Fruit fly (Drosophila melanogaster) whole organism, embryonic: ENCODE measurements around the gene CG13384.

Experiments
- Antp ChIP-seq: fragments of 200-800 bp; sonication (Bioruptor generic); optimal IDR thresholded peaks from 3 replicates; lab custom pipeline; 2016; ENCODE audit warnings: missing biosample characterization, missing genetic modification characterization
- C15 ChIP-seq: fragments of 200-800 bp; sonication (Bioruptor generic); IDR thresholded peaks from 3 replicates; pipeline ENCODE4 v1.3.6; 2022; ENCODE audit warnings: missing biosample characterization, missing genetic modification characterization
- CG10979 ChIP-seq: fragments of 200-800 bp; sonication (Bioruptor generic); optimal IDR thresholded peaks from 2 replicates; lab custom pipeline; 2018; ENCODE audit warnings: missing biosample characterization, mild to moderate bottlenecking, missing genetic modification characterization, moderate library complexity
- CG11085 ChIP-seq: fragments of 200-800 bp; sonication (Bioruptor generic); IDR thresholded peaks from 2 replicates; pipeline ENCODE4 v1.3.6; 2022; ENCODE audit warnings: missing biosample characterization, missing genetic modification characterization
- CG11695 ChIP-seq: fragments of 200-800 bp; sonication (Bioruptor generic); IDR thresholded peaks from 3 replicates; pipeline ENCODE4 v1.3.6; 2022; ENCODE audit warnings: missing biosample characterization, missing genetic modification characterization
- CG12155 ChIP-seq: fragments of 200-800 bp; sonication (Bioruptor generic); optimal IDR thresholded peaks from 3 replicates; lab custom pipeline; 2016; ENCODE audit warnings: missing biosample characterization, missing genetic modification characterization
- CG13123 ChIP-seq: fragments of 200-800 bp; sonication (Bioruptor generic); optimal IDR thresholded peaks from 2 replicates; lab custom pipeline; 2016; ENCODE audit warnings: missing biosample characterization, missing genetic modification characterization
- CG13287 ChIP-seq: fragments of 200-800 bp; sonication (Bioruptor generic); IDR thresholded peaks from 2 replicates; pipeline ENCODE4 v1.3.6; 2022; ENCODE audit warnings: missing biosample characterization, missing genetic modification characterization; ENCODE audit not compliant: partially characterized antibody
- CG13296 ChIP-seq: fragments of 200-800 bp; sonication (Bioruptor generic); optimal IDR thresholded peaks from 3 replicates; lab custom pipeline; 2018; ENCODE audit warnings: missing biosample characterization, mild to moderate bottlenecking, missing genetic modification characterization
- CG1529 ChIP-seq: fragments of 200-800 bp; sonication (Bioruptor generic); optimal IDR thresholded peaks from 3 replicates; lab custom pipeline; 2018; ENCODE audit warnings: missing biosample characterization, missing genetic modification characterization
- CG15601 ChIP-seq: fragments of 200-800 bp; sonication (Bioruptor generic); optimal IDR thresholded peaks from 3 replicates; lab custom pipeline; 2019; ENCODE audit warnings: missing biosample characterization, mild to moderate bottlenecking, missing genetic modification characterization, moderate library complexity
- CG17829 ChIP-seq: fragments of 200-800 bp; optimal IDR thresholded peaks from 2 replicates; lab custom pipeline; 2019; ENCODE audit warnings: missing biosample characterization, mild to moderate bottlenecking, missing genetic modification characterization, moderate library complexity
- CG1792 ChIP-seq: fragments of 200-800 bp; sonication (Bioruptor generic); optimal IDR thresholded peaks from 2 replicates; lab custom pipeline; 2016; ENCODE audit warnings: missing biosample characterization, missing genetic modification characterization
- CG34224 ChIP-seq: fragments of 200-800 bp; sonication (Bioruptor generic); IDR thresholded peaks from 3 replicates; pipeline ENCODE4 v1.3.6; 2022; ENCODE audit warnings: missing biosample characterization, missing genetic modification characterization; ENCODE audit not compliant: partially characterized antibody
- CG3995 ChIP-seq: fragments of 200-800 bp; sonication (Bioruptor generic); optimal IDR thresholded peaks from 3 replicates; lab custom pipeline; 2016; ENCODE audit warnings: missing biosample characterization, missing genetic modification characterization
- CG6689 ChIP-seq: fragments of 200-800 bp; sonication (Bioruptor generic); IDR thresholded peaks from 2 replicates; pipeline ENCODE4 v1.3.6; 2022; ENCODE audit warnings: missing biosample characterization, missing genetic modification characterization
- CG6791 ChIP-seq: fragments of 200-800 bp; sonication (Bioruptor generic); IDR thresholded peaks from 3 replicates; pipeline ENCODE4 v1.3.6; 2022; ENCODE audit warnings: missing biosample characterization, missing genetic modification characterization; ENCODE audit not compliant: partially characterized antibody
- CG8924 ChIP-seq: fragments of 200-800 bp; optimal IDR thresholded peaks from 3 replicates; lab custom pipeline; 2019; ENCODE audit warnings: missing biosample characterization, mild to moderate bottlenecking, missing genetic modification characterization, moderate library complexity
- CkIIα-i1 ChIP-seq: fragments of 200-800 bp; sonication (Bioruptor generic); IDR thresholded peaks from 2 replicates; pipeline ENCODE4 v1.3.6; 2022; ENCODE audit warnings: missing biosample characterization, missing genetic modification characterization
- H2.0 ChIP-seq: fragments of 200-800 bp; sonication (Bioruptor generic); IDR thresholded peaks from 2 replicates; pipeline ENCODE4 v1.3.6; 2022; ENCODE audit warnings: missing biosample characterization, missing genetic modification characterization
- Hmx ChIP-seq: fragments of 200-800 bp; sonication (Bioruptor generic); optimal IDR thresholded peaks from 2 replicates; lab custom pipeline; 2016; ENCODE audit warnings: missing biosample characterization, missing genetic modification characterization
- MBD-R2 ChIP-seq: fragments of 200-800 bp; sonication (Bioruptor generic); IDR thresholded peaks from 2 replicates; pipeline ENCODE4 v1.3.6; 2022; ENCODE audit warnings: missing biosample characterization, missing genetic modification characterization
- Mad ChIP-seq: fragments of 200-800 bp; sonication (Bioruptor generic); optimal IDR thresholded peaks from 2 replicates; lab custom pipeline; 2016; ENCODE audit warnings: missing biosample characterization, missing genetic modification characterization
- Myb ChIP-seq: fragments of 200-800 bp; sonication (Bioruptor generic); optimal IDR thresholded peaks from 2 replicates; lab custom pipeline; 2016; ENCODE audit warnings: missing biosample characterization, missing genetic modification characterization
- Ptx1 ChIP-seq: fragments of 200-800 bp; sonication (Bioruptor generic); IDR thresholded peaks from 2 replicates; pipeline ENCODE4 v1.3.6; 2022; ENCODE audit warnings: missing biosample characterization, missing genetic modification characterization
- Sry-δ ChIP-seq: fragments of 200-800 bp; sonication (Bioruptor generic); optimal IDR thresholded peaks from 2 replicates; lab custom pipeline; 2016; ENCODE audit warnings: missing biosample characterization, missing genetic modification characterization
- Usf ChIP-seq: fragments of 200-800 bp; sonication (Bioruptor generic); optimal IDR thresholded peaks from 2 replicates; lab custom pipeline; 2017; ENCODE audit warnings: missing genotype, missing biosample characterization, missing genetic modification characterization
- ase ChIP-seq: fragments of 200-800 bp; sonication (Bioruptor generic); IDR thresholded peaks from 3 replicates; pipeline ENCODE4 v1.3.6; 2022; ENCODE audit warnings: missing biosample characterization, missing genetic modification characterization
- ash1 ChIP-seq: fragments of 200-800 bp; sonication (Bioruptor generic); optimal IDR thresholded peaks from 2 replicates; lab custom pipeline; 2018; ENCODE audit warnings: missing biosample characterization, mild to moderate bottlenecking, missing genetic modification characterization
- cad ChIP-seq: fragments of >200 bp; optimal IDR thresholded peaks from 2 replicates; lab custom pipeline; 2017; ENCODE audit warnings: missing biosample characterization, missing genetic modification characterization
- cato ChIP-seq: fragments of 200-800 bp; sonication (Bioruptor generic); optimal IDR thresholded peaks from 2 replicates; lab custom pipeline; 2016; ENCODE audit warnings: missing biosample characterization, missing genetic modification characterization, borderline replicate concordance
- ci ChIP-seq: fragments of 200-800 bp; sonication (Bioruptor generic); IDR thresholded peaks from 3 replicates; pipeline ENCODE4 v1.3.6; 2022; ENCODE audit warnings: missing biosample characterization, missing genetic modification characterization
- crol ChIP-seq: fragments of 200-800 bp; sonication (Bioruptor generic); IDR thresholded peaks from 2 replicates; pipeline ENCODE4 v1.3.6; 2022; ENCODE audit warnings: missing biosample characterization, missing genetic modification characterization
- dan ChIP-seq: fragments of 200-800 bp; sonication (Bioruptor generic); IDR thresholded peaks from 2 replicates; pipeline ENCODE4 v1.3.6; 2022; ENCODE audit warnings: missing biosample characterization, missing genetic modification characterization
- grau ChIP-seq: fragments of 200-800 bp; optimal IDR thresholded peaks from 3 replicates; lab custom pipeline; 2019; ENCODE audit warnings: missing biosample characterization, mild to moderate bottlenecking, missing genetic modification characterization, moderate library complexity
- hkb ChIP-seq, 2 experiments: fragments of 200-800 bp in 1 of 2; fragments of >200 bp in 1 of 2; sonication (Bioruptor generic) in 1 of 2; IDR thresholded peaks in 1 of 2; optimal IDR thresholded peaks in 1 of 2; 2 replicates each; pipeline versions ENCODE4 v1.3.6 to Lab custom; 2017 to 2022; ENCODE audit warnings: missing biosample characterization in 1 of 2, missing genetic modification characterization in 1 of 2
- hth ChIP-seq: fragments of >200 bp; optimal IDR thresholded peaks from 2 replicates; lab custom pipeline; 2017; ENCODE audit warnings: inconsistent platforms
- insv ChIP-seq, 2 experiments: fragments of 200-800 bp; sonication (Bioruptor generic); optimal IDR thresholded peaks; 3 replicates each; lab custom pipeline; 2016 to 2018; ENCODE audit warnings: missing biosample characterization in 2 of 2, missing genetic modification characterization in 2 of 2
- klu ChIP-seq: fragments of 200-800 bp; sonication (Bioruptor generic); IDR thresholded peaks from 2 replicates; pipeline ENCODE4 v1.3.6; 2022; ENCODE audit warnings: missing biosample characterization, missing genetic modification characterization
- lbe ChIP-seq: fragments of 200-800 bp; sonication (Bioruptor generic); optimal IDR thresholded peaks from 2 replicates; lab custom pipeline; 2016; ENCODE audit warnings: missing biosample characterization, mild to moderate bottlenecking, missing genetic modification characterization
- prd ChIP-seq, 3 experiments: fragments of >200 bp in 2 of 3; fragments of 200-800 bp in 1 of 3; sonication (Bioruptor generic) in 1 of 3; optimal IDR thresholded peaks in 2 of 3; IDR thresholded peaks in 1 of 3; 2 replicates in 2 of 3; 3 replicates in 1 of 3; pipeline versions ENCODE4 v1.3.6 to Lab custom; 2017 to 2022; ENCODE audit warnings: missing biosample characterization in 1 of 3, missing genetic modification characterization in 1 of 3
- slp2 ChIP-seq: fragments of 200-800 bp; sonication (Bioruptor generic); optimal IDR thresholded peaks from 2 replicates; lab custom pipeline; 2016; ENCODE audit warnings: missing biosample characterization, missing genetic modification characterization
- sr ChIP-seq: fragments of 200-800 bp; sonication (Bioruptor generic); IDR thresholded peaks from 3 replicates; pipeline ENCODE4 v1.3.6; 2022; ENCODE audit warnings: missing biosample characterization, missing genetic modification characterization
- tap ChIP-seq: fragments of 200-800 bp; optimal IDR thresholded peaks from 3 replicates; lab custom pipeline; 2019; ENCODE audit warnings: missing biosample characterization, mild to moderate bottlenecking, missing genetic modification characterization, moderate library complexity
- toy ChIP-seq: fragments of 200-800 bp; sonication (Bioruptor generic); IDR thresholded peaks from 2 replicates; pipeline ENCODE4 v1.3.6; 2022; ENCODE audit warnings: missing biosample characterization, missing genetic modification characterization
- trh ChIP-seq: fragments of 200-800 bp; sonication (Bioruptor generic); optimal IDR thresholded peaks from 2 replicates; lab custom pipeline; 2016; ENCODE audit warnings: missing biosample characterization, missing genetic modification characterization
- twi ChIP-seq: fragments of 200-800 bp; optimal IDR thresholded peaks from 2 replicates; lab custom pipeline; 2019; ENCODE audit warnings: missing biosample characterization, mild to moderate bottlenecking, missing genetic modification characterization, moderate library complexity
- wor ChIP-seq: fragments of 200-800 bp; sonication (Bioruptor generic); IDR thresholded peaks from 2 replicates; pipeline ENCODE4 v1.3.6; 2022; ENCODE audit warnings: missing biosample characterization, missing genetic modification characterization
- zf30C ChIP-seq: fragments of 200-800 bp; sonication (Bioruptor generic); optimal IDR thresholded peaks from 3 replicates; lab custom pipeline; 2018; ENCODE audit warnings: missing biosample characterization, mild to moderate bottlenecking, missing genetic modification characterization

CG13384 gene

dm6 chr2L:8364006-8364956, 20.0 kb upstream of the CG13384 start, which contains the start of the genes RpS13 and CSN8 (continued):
- TF ChIP-seq CG15601 (peak; percentile 31), grau (tag; lab: Kevin White, UChicago) (peak; percentile 7), prd (optimal IDR thresholded peaks at IDR 0.05; lab: Kevin White, UChicago) (no peak), prd (GFP tag; IDR thresholded peaks at IDR 0.05; lab: Robert Waterston, UW) (no peak), tap (tag; lab: Kevin White, UChicago) (peak; percentile 11), klu (GFP tag; lab: Robert Waterston, UW) (no peak), Myb (GFP tag; lab: Kevin White, UChicago) (peak; percentile 29), lbe (no peak), CG17829 (tag; lab: Kevin White, UChicago) (peak; percentile 60), Usf (GFP tag; lab: Kevin White, UChicago) (no peak), Antp (GFP tag; lab: Kevin White, UChicago) (no peak), CG1792 (GFP tag; lab: Kevin White, UChicago) (no peak), CG13287 (GFP tag; lab: Robert Waterston, UW) (peak; percentile 96), dan (no peak), CG3995 (GFP tag; lab: Kevin White, UChicago) (peak; percentile 81), Mad (GFP tag; lab: Kevin White, UChicago) (no peak), CG34224 (peak; percentile 93), CG8924 (tag; lab: Kevin White, UChicago) (peak; percentile 38), CG12155 (GFP tag; lab: Kevin White, UChicago) (no peak), twi (tag; lab: Kevin White, UChicago) (peak; percentile 35), CG13123 (no peak), CG11695 (no peak), trh (GFP tag; lab: Kevin White, UChicago) (no peak), CG11085 (GFP tag; lab: Robert Waterston, UW) (no peak), ci (GFP tag; lab: Robert Waterston, UW) (0 out of 3 replicates have a peak, but pooled peaks have one; percentile 15), ash1 (GFP tag; lab: Kevin White, UChicago) (no peak), cato (GFP tag; lab: Kevin White, UChicago) (no peak), C15 (GFP tag; lab: Robert Waterston, UW) (no peak), CG13296 (GFP tag; lab: Kevin White, UChicago) (peak; percentile 38), CkIIα-i1 (GFP tag; lab: Robert Waterston, UW) (no peak), wor (GFP tag; lab: Robert Waterston, UW) (no peak), CG1529 (no peak), cad (GFP tag; lab: Kevin White, UChicago) (no peak), hkb (optimal IDR thresholded peaks at IDR 0.05; lab: Kevin White, UChicago) (no peak), hkb (GFP tag; IDR thresholded peaks at IDR 0.05; lab: Robert Waterston, UW) (0 out of 2 replicates have a peak, but pooled peaks have one; percentile 12), zf30C (GFP tag; lab: Kevin White, UChicago) (no peak), Hmx (no peak), Ptx1 (GFP tag; lab: Robert Waterston, UW) (no peak), sr (GFP tag; lab: Robert Waterston, UW) (no peak), CG6791 (GFP tag; lab: Robert Waterston, UW) (peak; percentile 86), ase (GFP tag; lab: Robert Waterston, UW) (no peak), insv (GFP tag; optimal IDR thresholded peaks at IDR 0.05; lab: Kevin White, UChicago) (peak in 1 of 2 experiments; percentile 40), H2.0 (GFP tag; lab: Robert Waterston, UW) (no peak), MBD-R2 (GFP tag; lab: Robert Waterston, UW) (no peak; the same call in 1 of the 2 replicates), crol (GFP tag; lab: Robert Waterston, UW) (no peak), Sry-δ (GFP tag; lab: Kevin White, UChicago) (peak; percentile 88), hth (no peak), CG10979 (tag; lab: Kevin White, UChicago) (peak; percentile 20), toy (GFP tag; lab: Robert Waterston, UW) (no peak), slp2 (GFP tag; lab: Kevin White, UChicago) (no peak), CG6689 (GFP tag; lab: Robert Waterston, UW) (no peak)
